Worm (Caenorhabditis elegans) whole organism, L4 larva: ENCODE results near the gene M106.3.

Experiments
- dpl-1 ChIP-seq: fragments of 150-350 bp; optimal IDR thresholded peaks from 2 replicates; lab custom pipeline; 2014; ENCODE audit warnings: missing biosample characterization, missing genetic modification reagents, missing genetic modification characterization
- madf-5 ChIP-seq, 2 experiments: fragments of 200-800 bp; sonication (Bioruptor generic); IDR thresholded peaks; 2 replicates each; pipeline ENCODE4 v1.3.6; 2022; ENCODE audit warnings: missing compliant biosample characterization in 2 of 2, missing genetic modification characterization in 2 of 2
- unc-39 ChIP-seq: sonication (generic microtip); optimal IDR thresholded peaks from 2 replicates; lab custom pipeline; 2017; ENCODE audit warnings: missing biosample characterization, missing genetic modification characterization

ce11 chrII:10880625-10881024 lies 19.9 kb upstream of the M106.3 start, which contains the start of gene lurp-1:
- TF ChIP-seq madf-5 (GFP tag; IDR thresholded peaks at IDR 0.05; lab: Robert Waterston, UW), result no peak
- no peak for TF ChIP-seq dpl-1 (GFP tag; lab: Kevin White, UChicago)
- no peak for TF ChIP-seq unc-39 (tag; lab: Kevin White, UChicago)
